Worm (Caenorhabditis elegans): ENCODE results near the gene rab-1.

- TF ChIP-seq nhr-10 (tag; optimal IDR thresholded peaks at IDR 0.05) (no peak), zfp-2 (tag; optimal IDR thresholded peaks at IDR 0.05) (no peak), nhr-77 (tag; optimal IDR thresholded peaks at IDR 0.05) (no peak), gei-8 (GFP tag; optimal IDR thresholded peaks at IDR 0.05) (no peak), mxl-3 (GFP tag; optimal IDR thresholded peaks at IDR 0.05) (peak; percentile 1), ztf-11 (tag; optimal IDR thresholded peaks at IDR 0.05) (no peak), snpc-4 (tag; optimal IDR thresholded peaks at IDR 0.05) (no peak), unc-62 (GFP tag; optimal IDR thresholded peaks at IDR 0.05 in 1 of 2) (no peak), unc-62 (tag; optimal IDR thresholded peaks at IDR 0.05) (no peak), ceh-28 (tag; optimal IDR thresholded peaks at IDR 0.05) (no peak), pqm-1 (tag; optimal IDR thresholded peaks at IDR 0.05) (no peak)
These were observed 584 bp downstream of the rab-1 start for ce11 chrV:1263078-1263732.
